Worm (Caenorhabditis elegans) whole organism, midembryonic: Measurements from ENCODE around the gene got-1.2.

Experiments used
- T22C8.4 ChIP-seq: fragments of 200-800 bp; sonication (Bioruptor generic); IDR thresholded peaks from 2 replicates; pipeline ENCODE4 v1.3.6; 2022; ENCODE audit warnings: missing genetic modification characterization, missing compliant biosample characterization
- cog-1 ChIP-seq: sonication (generic microtip); optimal IDR thresholded peaks from 2 replicates; lab custom pipeline; 2016; ENCODE audit warnings: missing genetic modification characterization, missing compliant biosample characterization
- flt-1 ChIP-seq: fragments of 200-800 bp; sonication (Bioruptor generic); IDR thresholded peaks from 2 replicates; pipeline ENCODE4 v1.3.6; 2022; ENCODE audit warnings: missing genetic modification characterization, missing compliant biosample characterization
- klf-2 ChIP-seq: fragments of 200-800 bp; sonication (Bioruptor generic); conservative IDR thresholded peaks from 2 replicates; pipeline ENCODE4 v1.3.6; 2022; ENCODE audit warnings: missing genetic modification reagents, missing genetic modification characterization, missing compliant biosample characterization
- med-1 ChIP-seq: sonication (generic microtip); optimal IDR thresholded peaks from 2 replicates; lab custom pipeline; 2017; ENCODE audit warnings: missing genetic modification characterization, mild to moderate bottlenecking, missing compliant biosample characterization, antibody characterized with exemption, missing genetic modification reagents; ENCODE audit not compliant: insufficient read depth
- ref-1 ChIP-seq: fragments of 200-800 bp; sonication (Bioruptor generic); conservative IDR thresholded peaks from 2 replicates; pipeline ENCODE4 v1.3.6; 2022; ENCODE audit warnings: missing genetic modification reagents, missing genetic modification characterization, missing compliant biosample characterization
- tab-1 ChIP-seq: fragments of 200-800 bp; sonication (Bioruptor generic); IDR thresholded peaks from 2 replicates; pipeline ENCODE4 v1.3.6; 2022; ENCODE audit warnings: missing genetic modification characterization, missing compliant biosample characterization
- ztf-23 ChIP-seq: fragments of 200-800 bp; sonication (Bioruptor generic); IDR thresholded peaks from 2 replicates; pipeline ENCODE4 v1.3.6; 2022; ENCODE audit warnings: missing genetic modification reagents, missing genetic modification characterization, missing compliant biosample characterization
- ztf-29 ChIP-seq: fragments of 200-800 bp; sonication (Bioruptor generic); IDR thresholded peaks from 2 replicates; pipeline ENCODE4 v1.3.6; 2022; ENCODE audit warnings: missing genetic modification reagents, missing genetic modification characterization, missing compliant biosample characterization

The got-1.2 gene

DNA sequence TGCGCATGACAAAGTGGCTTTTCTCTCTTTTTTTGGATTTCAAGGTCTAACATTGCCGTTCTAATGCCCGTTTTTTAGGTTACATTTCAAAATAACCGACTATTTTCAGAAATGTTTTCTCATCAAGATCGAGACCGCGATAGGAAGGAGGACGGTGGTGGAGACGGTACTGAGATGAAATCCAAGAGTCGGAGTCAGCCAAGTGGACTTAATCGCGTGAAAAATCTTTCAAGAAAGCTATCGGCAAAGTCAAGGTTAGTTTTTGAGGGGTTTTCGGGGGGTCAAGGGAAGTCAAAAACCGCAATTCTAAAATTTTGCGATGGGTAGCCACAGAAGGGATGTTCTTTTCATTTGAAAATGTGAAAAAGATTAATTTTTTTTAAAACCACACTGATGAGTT, 3.1 kb upstream of the got-1.2 start, which contains the start of gene aak-2:
aak-2 (plus strand) TSS at position 110 of the 400 bp plus-strand sequence.
- no peak for TF ChIP-seq cog-1 (tag; lab: Kevin White, UChicago)
- TF ChIP-seq med-1 (GFP tag; lab: Kevin White, UChicago): no peak
- no peak for TF ChIP-seq ztf-29 (GFP tag; lab: Robert Waterston, UW)
- TF ChIP-seq klf-2 (GFP tag; lab: Robert Waterston, UW): no peak
- no peak for TF ChIP-seq tab-1 (GFP tag; lab: Robert Waterston, UW)
- no peak for TF ChIP-seq ztf-23 (GFP tag; lab: Robert Waterston, UW)
- no peak for TF ChIP-seq flt-1 (GFP tag; lab: Robert Waterston, UW)
- TF ChIP-seq ref-1 (GFP tag; lab: Robert Waterston, UW): no peak
- TF ChIP-seq T22C8.4: no peak

DNA sequence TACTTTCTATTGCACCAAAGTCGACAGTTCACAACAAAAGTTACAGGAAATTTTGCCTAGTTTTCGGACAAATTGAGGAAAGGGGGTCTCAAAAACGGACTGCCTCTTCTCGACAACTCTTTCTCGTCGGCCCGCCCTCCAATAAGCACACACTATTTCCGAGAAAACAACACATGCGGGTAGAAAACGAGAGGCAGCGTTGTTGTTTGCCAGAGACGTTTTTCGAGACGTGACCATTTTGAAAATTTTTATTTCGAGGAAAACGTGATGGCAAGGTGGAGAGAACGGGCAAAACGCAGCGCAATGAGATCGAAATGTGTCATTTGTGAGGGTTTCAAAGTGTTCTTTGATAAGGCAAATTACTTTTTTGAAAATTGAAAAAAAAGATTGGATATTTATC, 544 bp upstream of the got-1.2 start:
- TF ChIP-seq med-1 (GFP tag; lab: Kevin White, UChicago) (no peak), T22C8.4 (no peak), tab-1 (GFP tag; lab: Robert Waterston, UW) (no peak), flt-1 (GFP tag; lab: Robert Waterston, UW) (no peak), ztf-23 (GFP tag; lab: Robert Waterston, UW) (no peak), cog-1 (tag; lab: Kevin White, UChicago) (no peak), ztf-29 (GFP tag; lab: Robert Waterston, UW) (no peak)

DNA sequence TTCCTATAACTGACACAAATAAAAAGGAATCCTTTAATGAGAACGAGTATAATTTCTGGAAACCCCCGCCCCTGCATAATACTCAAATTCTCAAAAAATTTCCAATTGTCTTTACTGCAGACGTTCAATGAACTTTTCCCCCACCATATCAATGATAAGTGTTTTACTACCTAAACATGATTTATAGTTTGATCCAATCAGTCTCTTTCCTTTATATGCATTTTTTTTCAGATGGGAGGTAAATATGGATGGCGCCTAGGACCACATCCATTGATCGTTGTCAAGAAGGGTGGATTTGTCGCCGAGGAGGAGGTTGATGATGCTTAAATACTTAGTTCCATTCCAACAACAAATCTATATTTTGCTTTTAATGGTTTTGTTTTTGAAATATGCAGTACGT, 5.8 kb downstream of the got-1.2 start:
- no peak for TF ChIP-seq tab-1 (GFP tag; lab: Robert Waterston, UW)
- TF ChIP-seq flt-1 (GFP tag; lab: Robert Waterston, UW): no peak
- no peak for TF ChIP-seq cog-1 (tag; lab: Kevin White, UChicago)
- no peak for TF ChIP-seq ref-1 (GFP tag; lab: Robert Waterston, UW)
- no peak for TF ChIP-seq ztf-29 (GFP tag; lab: Robert Waterston, UW)
- TF ChIP-seq ztf-23 (GFP tag; lab: Robert Waterston, UW): no peak
- TF ChIP-seq T22C8.4: no peak
- no peak for TF ChIP-seq med-1 (GFP tag; lab: Kevin White, UChicago)
- TF ChIP-seq klf-2 (GFP tag; lab: Robert Waterston, UW): no peak

DNA sequence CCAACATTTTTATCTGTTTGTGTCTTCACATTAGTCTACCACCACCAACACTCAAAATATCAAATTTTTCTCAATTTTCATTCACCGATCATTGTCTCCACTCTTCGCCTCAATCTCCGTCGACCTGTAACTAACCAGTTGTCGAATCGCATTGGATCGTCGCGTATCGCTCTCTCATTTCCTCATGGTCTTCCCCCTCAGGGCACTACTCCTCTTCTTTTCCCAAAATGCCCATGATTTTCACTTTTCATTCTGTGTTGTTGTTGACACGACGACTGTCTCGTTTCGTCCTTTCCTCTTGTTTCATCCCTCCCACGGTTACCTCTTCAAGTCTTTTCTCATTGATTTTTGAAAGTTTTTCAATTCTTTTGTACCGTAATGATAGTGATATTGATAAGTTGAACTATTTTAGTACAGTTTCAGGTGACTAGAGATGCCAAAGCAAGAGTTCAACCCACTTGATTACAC, 6.9 kb downstream of the got-1.2 start, which contains the start of gene T01C8.2:
T01C8.2 (plus strand) TSS at position 418 of the 468 bp plus-strand sequence.
- TF ChIP-seq cog-1 (tag; lab: Kevin White, UChicago): no peak
- TF ChIP-seq T22C8.4: no peak
- TF ChIP-seq ztf-29 (GFP tag; lab: Robert Waterston, UW): no peak
- TF ChIP-seq flt-1 (GFP tag; lab: Robert Waterston, UW): no peak
- no peak for TF ChIP-seq ztf-23 (GFP tag; lab: Robert Waterston, UW)
- TF ChIP-seq ref-1 (GFP tag; lab: Robert Waterston, UW): no peak
- no peak for TF ChIP-seq tab-1 (GFP tag; lab: Robert Waterston, UW)
- TF ChIP-seq med-1 (GFP tag; lab: Kevin White, UChicago): no peak
- no peak for TF ChIP-seq klf-2 (GFP tag; lab: Robert Waterston, UW)

DNA sequence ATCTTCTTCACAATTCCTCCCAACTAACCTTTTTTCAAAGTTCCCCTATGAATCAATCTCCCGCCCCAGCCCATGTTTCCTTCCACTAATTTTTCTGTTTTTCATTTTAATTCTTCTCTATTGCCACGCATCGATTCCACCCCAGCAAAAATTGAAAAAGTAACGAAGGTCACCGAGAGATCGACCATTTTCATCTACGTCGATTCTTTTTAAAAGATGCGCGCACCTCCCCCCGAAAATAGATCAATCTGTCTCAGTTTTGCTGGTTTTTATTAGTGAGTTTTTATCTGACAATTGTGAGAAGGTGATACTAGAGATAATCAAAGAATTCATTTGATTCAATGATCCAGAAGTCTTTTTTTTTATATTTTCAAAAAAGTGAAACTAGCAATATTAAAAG, 8.9 kb downstream of the got-1.2 start:
- TF ChIP-seq cog-1 (tag; lab: Kevin White, UChicago): no peak
- no peak for TF ChIP-seq T22C8.4
- TF ChIP-seq ztf-29 (GFP tag; lab: Robert Waterston, UW): no peak
- TF ChIP-seq med-1 (GFP tag; lab: Kevin White, UChicago): no peak
- no peak for TF ChIP-seq flt-1 (GFP tag; lab: Robert Waterston, UW)
- TF ChIP-seq klf-2 (GFP tag; lab: Robert Waterston, UW): no peak
- TF ChIP-seq ref-1 (GFP tag; lab: Robert Waterston, UW): no peak
- TF ChIP-seq ztf-23 (GFP tag; lab: Robert Waterston, UW): no peak
- no peak for TF ChIP-seq tab-1 (GFP tag; lab: Robert Waterston, UW)

- TF ChIP-seq cog-1 (tag; lab: Kevin White, UChicago): no peak
- TF ChIP-seq med-1 (GFP tag; lab: Kevin White, UChicago): no peak
- TF ChIP-seq ref-1 (GFP tag; lab: Robert Waterston, UW): no peak
- no peak for TF ChIP-seq klf-2 (GFP tag; lab: Robert Waterston, UW)
- TF ChIP-seq T22C8.4: no peak
- TF ChIP-seq ztf-29 (GFP tag; lab: Robert Waterston, UW): no peak
- TF ChIP-seq tab-1 (GFP tag; lab: Robert Waterston, UW): no peak
- TF ChIP-seq ztf-23 (GFP tag; lab: Robert Waterston, UW): no peak
- no peak for TF ChIP-seq flt-1 (GFP tag; lab: Robert Waterston, UW)
Observed at ce11 chrX:16782797-16783259, 10.1 kb downstream of the got-1.2 start, which contains the start of gene T01C8.3. Gene T01C8.3 (minus strand): TSS chrX:16783209.

DNA sequence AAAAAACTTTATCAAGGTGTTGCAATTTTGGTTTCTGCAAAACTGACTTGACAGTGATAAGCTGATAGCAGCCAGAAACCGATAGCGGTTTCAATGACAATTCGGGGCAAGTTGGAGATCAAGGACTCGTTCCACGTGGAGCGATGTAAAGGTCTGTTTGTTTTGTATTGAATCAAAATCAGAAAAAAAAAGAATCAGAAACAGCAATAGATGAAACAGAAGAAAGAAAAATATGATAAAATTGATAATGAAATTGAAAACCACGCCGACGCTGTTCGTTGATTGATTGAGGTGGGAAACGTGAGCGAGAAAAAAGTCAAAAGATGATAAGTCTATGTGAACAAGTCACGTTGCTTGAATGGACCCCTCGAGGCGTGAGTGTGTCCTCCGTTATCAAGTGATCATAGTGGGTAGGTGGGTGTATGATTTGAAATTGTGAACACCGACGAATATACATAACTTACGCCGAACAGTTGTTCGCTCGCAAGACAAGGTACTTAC, 17.5 kb downstream of the got-1.2 start:
- TF ChIP-seq ref-1 (GFP tag; lab: Robert Waterston, UW) (no peak), med-1 (GFP tag; lab: Kevin White, UChicago) (no peak), ztf-23 (GFP tag; lab: Robert Waterston, UW) (no peak), cog-1 (tag; lab: Kevin White, UChicago) (no peak), T22C8.4 (no peak), klf-2 (GFP tag; lab: Robert Waterston, UW) (no peak), tab-1 (GFP tag; lab: Robert Waterston, UW) (no peak), ztf-29 (GFP tag; lab: Robert Waterston, UW) (no peak), flt-1 (GFP tag; lab: Robert Waterston, UW) (no peak)

- no peak for TF ChIP-seq flt-1 (GFP tag; lab: Robert Waterston, UW)
- no peak for TF ChIP-seq tab-1 (GFP tag; lab: Robert Waterston, UW)
- no peak for TF ChIP-seq med-1 (GFP tag; lab: Kevin White, UChicago)
- TF ChIP-seq T22C8.4: no peak
- no peak for TF ChIP-seq ref-1 (GFP tag; lab: Robert Waterston, UW)
- no peak for TF ChIP-seq klf-2 (GFP tag; lab: Robert Waterston, UW)
- TF ChIP-seq cog-1 (tag; lab: Kevin White, UChicago): no peak
- TF ChIP-seq ztf-23 (GFP tag; lab: Robert Waterston, UW): no peak
- no peak for TF ChIP-seq ztf-29 (GFP tag; lab: Robert Waterston, UW)
Observed at ce11 chrX:16773421-16773820, 19.5 kb downstream of the got-1.2 start.
